Worm (Caenorhabditis elegans): ENCODE results near the gene F46C5.1.

The F46C5.1 gene

DNA sequence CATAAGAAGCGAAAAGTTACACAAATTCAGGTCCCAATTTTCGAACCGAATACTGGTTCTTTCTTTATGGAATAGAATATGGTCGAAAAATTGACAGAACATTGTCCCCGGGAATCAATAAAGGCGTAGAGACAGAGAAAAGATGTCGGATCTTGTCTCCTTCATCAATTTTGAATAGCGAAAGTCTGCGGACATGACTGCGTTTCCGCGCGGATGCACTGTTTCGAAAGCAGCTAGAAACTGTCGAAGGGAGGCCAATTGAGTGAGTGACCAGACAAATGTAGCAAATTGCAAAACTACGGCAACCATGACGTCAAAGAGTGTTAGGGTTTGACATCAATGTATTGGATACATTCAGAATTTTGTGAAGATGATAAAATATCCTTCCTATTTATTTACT is 35.5 kb upstream of the F46C5.1 start:
- no peak for TF ChIP-seq nhr-6 (tag; optimal IDR thresholded peaks at IDR 0.05)
- TF ChIP-seq nhr-23 (tag; optimal IDR thresholded peaks at IDR 0.05): no peak
- TF ChIP-seq zag-1 (tag; optimal IDR thresholded peaks at IDR 0.05): no peak
- TF ChIP-seq ztf-4 (tag; optimal IDR thresholded peaks at IDR 0.05): no peak
- TF ChIP-seq F13H6.1 (tag; optimal IDR thresholded peaks at IDR 0.05): no peak
- no peak for TF ChIP-seq nhr-77 (tag; optimal IDR thresholded peaks at IDR 0.05)
- no peak for TF ChIP-seq egl-27 (tag; optimal IDR thresholded peaks at IDR 0.05)
- TF ChIP-seq unc-55 (GFP tag; optimal IDR thresholded peaks at IDR 0.05): no peak
- no peak for TF ChIP-seq blmp-1 (tag; optimal IDR thresholded peaks at IDR 0.05; ENCODE audit: insufficient read depth)
- TF ChIP-seq nhr-25 (tag; optimal IDR thresholded peaks at IDR 0.05): no peak
- TF ChIP-seq ZK546.5 (tag; optimal IDR thresholded peaks at IDR 0.05): no peak

DNA sequence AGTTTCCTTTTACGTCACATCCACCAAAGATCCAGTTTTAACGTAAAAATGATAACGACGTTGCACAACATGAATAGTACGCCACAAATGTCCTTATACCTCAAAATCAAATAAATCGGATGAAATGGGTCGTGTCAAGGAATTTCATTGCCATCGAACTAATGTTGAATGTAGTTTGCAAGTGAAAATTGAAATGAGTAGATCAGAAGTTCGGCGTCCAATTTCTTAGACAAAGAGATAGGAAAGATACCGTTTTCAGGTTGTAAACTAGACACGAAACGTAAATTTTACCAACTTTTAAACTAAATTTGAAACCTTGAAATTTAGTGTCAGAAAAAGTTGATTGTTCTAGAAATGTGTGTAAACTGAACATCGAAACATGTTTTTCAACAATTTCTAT is 33.9 kb upstream of the F46C5.1 start:
- TF ChIP-seq nhr-25 (tag; optimal IDR thresholded peaks at IDR 0.05) (peak; percentile 33), fos-1 (tag; optimal IDR thresholded peaks at IDR 0.05) (no peak)

DNA sequence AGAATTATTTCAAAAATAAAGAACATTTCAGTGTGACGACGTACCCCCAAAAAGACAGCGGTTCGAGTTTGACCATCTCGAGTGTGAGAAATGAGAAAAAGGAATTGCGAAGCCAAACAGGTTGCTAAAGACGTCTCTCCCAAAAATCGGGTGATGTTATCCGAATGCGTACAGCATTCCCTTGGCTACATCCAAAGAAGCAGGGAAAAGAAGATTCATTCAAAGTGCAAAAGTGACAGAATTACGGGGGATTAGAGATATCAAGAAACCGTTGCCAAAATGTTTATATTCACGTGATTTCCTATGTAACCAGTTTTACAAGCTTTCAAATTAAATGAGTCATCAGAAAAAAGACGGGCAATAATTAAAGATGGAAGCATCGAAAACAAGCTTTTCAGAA is 33.0 kb upstream of the F46C5.1 start:
- no peak for TF ChIP-seq elt-3 (tag; optimal IDR thresholded peaks at IDR 0.05)
- peak; percentile 69 for TF ChIP-seq nhr-21 (tag; optimal IDR thresholded peaks at IDR 0.05)
- peak; percentile 25 for TF ChIP-seq sma-3 (GFP tag; optimal IDR thresholded peaks at IDR 0.05)
- no peak for TF ChIP-seq unc-39 (tag; optimal IDR thresholded peaks at IDR 0.05)
- peak in 1 of 2 experiments; percentile 2 for TF ChIP-seq lsy-2 (tag; optimal IDR thresholded peaks at IDR 0.05)
- peak; percentile 35 for TF ChIP-seq nhr-25 (tag; optimal IDR thresholded peaks at IDR 0.05)
- no peak for TF ChIP-seq nhr-6 (tag; optimal IDR thresholded peaks at IDR 0.05)
- TF ChIP-seq F13H6.1 (tag; optimal IDR thresholded peaks at IDR 0.05): no peak
- peak; percentile 15 for TF ChIP-seq fos-1 (tag; optimal IDR thresholded peaks at IDR 0.05)
- TF ChIP-seq sma-9 (GFP tag; optimal IDR thresholded peaks at IDR 0.05): peak; percentile 25
- TF ChIP-seq sma-9 (tag; optimal IDR thresholded peaks at IDR 0.05): no peak

DNA sequence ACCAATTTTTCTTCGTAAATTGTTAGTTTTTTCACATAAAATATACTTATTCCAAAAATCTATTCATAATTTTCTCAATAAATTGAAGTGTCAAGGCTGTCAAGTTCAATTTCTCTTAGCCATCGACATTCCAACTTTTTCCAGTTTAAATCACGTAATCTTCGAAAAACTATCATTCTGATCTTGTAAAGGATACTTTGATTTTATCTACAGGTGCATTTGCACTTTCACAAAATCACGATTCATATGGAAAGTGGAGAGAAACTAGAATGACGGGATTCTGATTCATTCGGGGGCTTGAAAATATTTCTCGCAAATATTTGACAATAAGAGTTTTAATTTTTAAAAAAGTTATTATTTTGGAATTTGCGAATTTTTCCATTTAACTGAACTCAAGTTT is 32.2 kb upstream of the F46C5.1 start:
- TF ChIP-seq ceh-16 (tag; optimal IDR thresholded peaks at IDR 0.05) (no peak), elt-1 (tag; optimal IDR thresholded peaks at IDR 0.05) (no peak), unc-62 (GFP tag; optimal IDR thresholded peaks at IDR 0.05) (no peak), unc-39 (tag; optimal IDR thresholded peaks at IDR 0.05) (no peak), ztf-11 (tag; optimal IDR thresholded peaks at IDR 0.05) (no peak), sem-4 (tag; optimal IDR thresholded peaks at IDR 0.05) (no peak), R02D3.7 (tag; optimal IDR thresholded peaks at IDR 0.05) (no peak), nhr-10 (tag; optimal IDR thresholded peaks at IDR 0.05) (no peak), ztf-1 (GFP tag; conservative IDR thresholded peaks at IDR 0.05) (no peak), peb-1 (tag; optimal IDR thresholded peaks at IDR 0.05) (no peak), egl-27 (tag; optimal IDR thresholded peaks at IDR 0.05) (no peak), mab-5 (tag; optimal IDR thresholded peaks at IDR 0.05) (no peak), ZK546.5 (tag; optimal IDR thresholded peaks at IDR 0.05) (no peak), unc-55 (GFP tag; optimal IDR thresholded peaks at IDR 0.05) (no peak), ceh-82 (tag; optimal IDR thresholded peaks at IDR 0.05) (no peak), nhr-237 (tag; optimal IDR thresholded peaks at IDR 0.05) (no peak)

DNA sequence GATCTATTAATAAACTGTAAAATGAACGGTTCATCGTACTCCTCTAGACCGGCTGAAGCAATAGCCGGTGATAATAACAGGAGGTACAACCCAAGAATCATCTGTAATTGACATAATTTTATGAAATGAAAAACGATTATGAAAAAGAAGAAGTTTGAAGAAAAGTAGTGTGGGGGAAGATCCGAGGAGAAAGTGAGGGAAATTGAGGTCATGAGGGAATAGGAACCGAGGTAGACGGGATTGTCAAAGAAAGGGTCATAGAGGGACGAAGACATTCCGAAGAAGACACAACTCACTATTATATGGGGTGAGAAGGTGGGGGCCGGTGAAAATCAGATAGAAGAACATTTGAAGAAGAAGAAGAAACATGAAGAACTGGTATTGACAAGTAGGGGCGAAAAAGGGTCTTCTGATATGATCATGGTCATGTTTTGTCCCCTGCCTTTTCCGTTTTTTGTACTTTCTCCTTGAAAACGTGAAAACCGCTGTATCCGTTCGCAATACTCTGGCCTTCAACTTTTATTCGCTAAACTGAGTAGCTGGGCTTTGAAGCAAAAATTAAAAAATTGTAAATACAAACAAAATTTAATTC is 31.1 kb upstream of the F46C5.1 start, which contains the start of gene oac-46:
oac-46 (minus strand) TSS at position 101 of the 592 bp plus-strand sequence.
- TF ChIP-seq C34F6.9 (tag; optimal IDR thresholded peaks at IDR 0.05): no peak
- peak; percentile 9 for TF ChIP-seq egl-27 (tag; optimal IDR thresholded peaks at IDR 0.05)
- no peak for TF ChIP-seq crh-2 (tag; optimal IDR thresholded peaks at IDR 0.05)
- TF ChIP-seq nhr-6 (tag; optimal IDR thresholded peaks at IDR 0.05): no peak
- no peak for TF ChIP-seq sem-4 (tag; optimal IDR thresholded peaks at IDR 0.05)
- no peak for TF ChIP-seq nhr-129 (tag; optimal IDR thresholded peaks at IDR 0.05)
- TF ChIP-seq gmeb-1 (tag; optimal IDR thresholded peaks at IDR 0.05): no peak
- TF ChIP-seq sma-9 (GFP tag; optimal IDR thresholded peaks at IDR 0.05): peak; percentile 22
- no peak for TF ChIP-seq sma-9 (tag; optimal IDR thresholded peaks at IDR 0.05)
- peak; percentile 8 for TF ChIP-seq nhr-21 (tag; optimal IDR thresholded peaks at IDR 0.05)
- peak; percentile 86 for TF ChIP-seq blmp-1 (tag; optimal IDR thresholded peaks at IDR 0.05; ENCODE audit: insufficient read depth)
- no peak for TF ChIP-seq ztf-4 (tag; optimal IDR thresholded peaks at IDR 0.05)
- peak; percentile 48 for TF ChIP-seq sma-3 (GFP tag; optimal IDR thresholded peaks at IDR 0.05)
- TF ChIP-seq nhr-25 (tag; optimal IDR thresholded peaks at IDR 0.05): peak; percentile 66

Measured in whole organism, L2 larva.